Fruit fly (Drosophila melanogaster) S2 (cell line): ENCODE measurements around the gene CG16789.

Source experiments
- CG8478 ChIP-seq: fragments of >200 bp; optimal IDR thresholded peaks from 2 replicates; lab custom pipeline; 2018
- CTCF ChIP-seq, 2 experiments: fragments of >200 bp; optimal IDR thresholded peaks; 2 replicates each; lab custom pipeline; 2018

DNA sequence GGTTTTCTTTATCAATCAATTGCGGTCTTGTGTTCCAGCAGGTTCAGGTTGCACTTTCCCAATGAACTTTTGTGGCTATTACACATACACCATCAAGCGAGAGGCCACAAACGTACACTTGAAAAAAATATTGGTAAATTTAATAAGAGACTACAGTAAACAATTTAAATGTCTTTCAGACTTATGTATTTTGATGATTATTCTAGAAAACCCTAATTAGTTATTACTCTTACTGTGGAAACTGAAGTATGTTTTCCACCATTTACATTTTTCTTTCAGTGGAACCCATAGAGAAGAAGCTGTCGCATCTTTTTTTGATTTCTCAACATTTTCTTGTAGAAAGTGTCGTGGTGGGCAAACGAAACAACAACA lies 31.9 kb upstream of the CG16789 start:
- TF ChIP-seq CTCF (optimal IDR thresholded peaks at IDR 0.05; lab: Kevin White, UChicago) = no peak
- TF ChIP-seq CG8478 (lab: Kevin White, UChicago) = no peak
